Fruit fly (Drosophila melanogaster) whole organism, adult: ENCODE measurements around the gene CG31516.

Experiments used
- CG11617 ChIP-seq: fragments of 200-800 bp; sonication (Bioruptor generic); optimal IDR thresholded peaks from 2 replicates; lab custom pipeline; 2017; ENCODE audit warnings: mild to moderate bottlenecking, missing biosample characterization, missing genetic modification reagents, missing genetic modification characterization
- CG12768 ChIP-seq: fragments of 200-800 bp; sonication (Bioruptor generic); optimal IDR thresholded peaks from 2 replicates; lab custom pipeline; 2017; ENCODE audit warnings: missing biosample characterization, missing genetic modification characterization, mild to moderate bottlenecking, moderate library complexity, missing genetic modification reagents
- CG14711 ChIP-seq: fragments of 200-800 bp; sonication (Bioruptor generic); optimal IDR thresholded peaks from 2 replicates; lab custom pipeline; 2018; ENCODE audit warnings: missing biosample characterization, mild to moderate bottlenecking, missing genetic modification characterization, moderate library complexity
- CG1620 ChIP-seq: fragments of 200-800 bp; sonication (Bioruptor generic); optimal IDR thresholded peaks from 2 replicates; lab custom pipeline; 2016; ENCODE audit warnings: missing biosample characterization, missing genetic modification characterization
- CG33017 ChIP-seq: fragments of 200-800 bp; sonication (Bioruptor generic); optimal IDR thresholded peaks from 2 replicates; lab custom pipeline; 2018; ENCODE audit warnings: missing biosample characterization, mild to moderate bottlenecking, missing genetic modification characterization, moderate library complexity
- CG5204 ChIP-seq: fragments of 200-800 bp; sonication (Bioruptor generic); optimal IDR thresholded peaks from 2 replicates; lab custom pipeline; 2016; ENCODE audit warnings: missing biosample characterization, missing genetic modification characterization
- CG7045 ChIP-seq: fragments of 200-800 bp; sonication (Bioruptor generic); optimal IDR thresholded peaks from 2 replicates; lab custom pipeline; 2017; ENCODE audit warnings: missing biosample characterization, mild to moderate bottlenecking, missing genetic modification characterization
- CG7101 ChIP-seq: fragments of 200-800 bp; sonication (Bioruptor generic); optimal IDR thresholded peaks from 2 replicates; lab custom pipeline; 2018; ENCODE audit warnings: missing biosample characterization, mild to moderate bottlenecking, missing genetic modification characterization, moderate library complexity
- Clk ChIP-seq: fragments of 200-800 bp; sonication (Bioruptor generic); optimal IDR thresholded peaks from 2 replicates; lab custom pipeline; 2017; ENCODE audit warnings: missing biosample characterization, missing genetic modification characterization
- Crg-1 ChIP-seq: fragments of 200-800 bp; sonication (Bioruptor generic); optimal IDR thresholded peaks from 2 replicates; lab custom pipeline; 2016; ENCODE audit warnings: missing biosample characterization, missing genetic modification characterization
- Hr96 ChIP-seq: fragments of 200-800 bp; sonication (Bioruptor generic); optimal IDR thresholded peaks from 2 replicates; lab custom pipeline; 2016; ENCODE audit warnings: missing biosample characterization, missing genetic modification characterization
- Mnt ChIP-seq: fragments of 200-800 bp; sonication (Bioruptor generic); optimal IDR thresholded peaks from 2 replicates; lab custom pipeline; 2016; ENCODE audit warnings: missing biosample characterization, mild to moderate bottlenecking, missing genetic modification characterization
- bab1 ChIP-seq: fragments of 200-800 bp; sonication (Bioruptor generic); optimal IDR thresholded peaks from 3 replicates; lab custom pipeline; 2019; ENCODE audit warnings: missing biosample characterization, mild to moderate bottlenecking, missing genetic modification characterization, moderate library complexity
- cic ChIP-seq: fragments of 200-800 bp; sonication (Bioruptor generic); optimal IDR thresholded peaks from 2 replicates; lab custom pipeline; 2017; ENCODE audit warnings: missing biosample characterization, mild to moderate bottlenecking, missing genetic modification characterization, moderate library complexity
- cnc ChIP-seq, 2 experiments: fragments of >200 bp; optimal IDR thresholded peaks; 2 replicates each; lab custom pipeline; 2017
- kay ChIP-seq: fragments of 200-800 bp; sonication (Bioruptor generic); peaks from one replicate; lab custom pipeline; 2016; ENCODE audit warnings: missing biosample characterization, missing genetic modification characterization, borderline replicate concordance
- ovo ChIP-seq: fragments of 200-800 bp; sonication (Bioruptor generic); optimal IDR thresholded peaks from 2 replicates; lab custom pipeline; 2016; ENCODE audit warnings: missing biosample characterization, missing genetic modification characterization
- pad ChIP-seq: fragments of 200-800 bp; sonication (Bioruptor generic); optimal IDR thresholded peaks from 3 replicates; lab custom pipeline; 2017; ENCODE audit warnings: missing biosample characterization, missing genetic modification characterization, mild to moderate bottlenecking, moderate library complexity, missing genetic modification reagents
- tj ChIP-seq: fragments of 200-800 bp; sonication (Bioruptor generic); optimal IDR thresholded peaks from 3 replicates; lab custom pipeline; 2017; ENCODE audit warnings: missing biosample characterization, mild to moderate bottlenecking, missing genetic modification characterization, moderate library complexity
- toe ChIP-seq: fragments of 200-800 bp; sonication (Bioruptor generic); optimal IDR thresholded peaks from 2 replicates; lab custom pipeline; 2016; ENCODE audit warnings: missing biosample characterization, missing genetic modification characterization

CG31516 gene

dm6 chr3R:4236534-4236933 lies 16.6 kb upstream of the CG31516 start:
- TF ChIP-seq pad (no peak), Clk (GFP tag; lab: Kevin White, UChicago) (no peak), cnc (optimal IDR thresholded peaks at IDR 0.05; lab: Kevin White, UChicago) (no peak), CG5204 (GFP tag; lab: Kevin White, UChicago) (no peak), bab1 (GFP tag; lab: Kevin White, UChicago) (no peak), CG33017 (peak; percentile 22), tj (GFP tag; lab: Kevin White, UChicago) (no peak), ovo (GFP tag; lab: Kevin White, UChicago) (no peak), Hr96 (GFP tag; lab: Kevin White, UChicago) (no peak), CG7101 (tag; lab: Kevin White, UChicago) (no peak), CG7045 (GFP tag; lab: Kevin White, UChicago) (peak; percentile 10), kay (GFP tag; lab: Kevin White, UChicago) (no peak), cic (GFP tag; lab: Kevin White, UChicago) (peak; percentile 58), CG12768 (GFP tag; lab: Kevin White, UChicago) (peak; percentile 56), Mnt (GFP tag; lab: Kevin White, UChicago) (peak; percentile 18)

dm6 chr3R:4234991-4235553 lies 15.1 kb upstream of the CG31516 start, which contains the start of gene Gel:
Gel (plus strand) TSS chr3R:4235217.
- TF ChIP-seq cic (GFP tag; lab: Kevin White, UChicago): peak; percentile 53
- peak; percentile 15 for TF ChIP-seq Mnt (GFP tag; lab: Kevin White, UChicago)
- no peak for TF ChIP-seq CG11617 (GFP tag; lab: Kevin White, UChicago)

dm6 chr3R:4233018-4233385 lies 13.1 kb upstream of the CG31516 start, which contains the start of gene abs:
abs (plus strand) TSS chr3R:4233047.
- TF ChIP-seq ovo (GFP tag; lab: Kevin White, UChicago) (no peak), Hr96 (GFP tag; lab: Kevin White, UChicago) (no peak), bab1 (GFP tag; lab: Kevin White, UChicago) (no peak), Mnt (GFP tag; lab: Kevin White, UChicago) (no peak), CG33017 (no peak), CG1620 (GFP tag; lab: Kevin White, UChicago) (no peak)

- peak; percentile 36 for TF ChIP-seq bab1 (GFP tag; lab: Kevin White, UChicago)
- no peak for TF ChIP-seq cic (GFP tag; lab: Kevin White, UChicago)
- peak; percentile 32 for TF ChIP-seq toe (GFP tag; lab: Kevin White, UChicago)
Observed at dm6 chr3R:4232139-4233017, 12.4 kb upstream of the CG31516 start, which contains the start of gene CG14641. CG14641 (minus strand) TSS chr3R:4232342.

- TF ChIP-seq CG5204 (GFP tag; lab: Kevin White, UChicago) (peak; percentile 82), CG7045 (GFP tag; lab: Kevin White, UChicago) (peak; percentile 75), CG11617 (GFP tag; lab: Kevin White, UChicago) (peak; percentile 82), pad (peak; percentile 71), CG33017 (peak; percentile 79), CG1620 (GFP tag; lab: Kevin White, UChicago) (peak; percentile 80), Mnt (GFP tag; lab: Kevin White, UChicago) (peak; percentile 71), CG14711 (tag; lab: Kevin White, UChicago) (peak; percentile 77), ovo (GFP tag; lab: Kevin White, UChicago) (peak; percentile 55), kay (GFP tag; lab: Kevin White, UChicago) (no peak), cnc (optimal IDR thresholded peaks at IDR 0.05; lab: Kevin White, UChicago) (no peak), tj (GFP tag; lab: Kevin White, UChicago) (peak; percentile 51), Crg-1 (peak; percentile 36), Hr96 (GFP tag; lab: Kevin White, UChicago) (peak; percentile 77), Clk (GFP tag; lab: Kevin White, UChicago) (peak; percentile 38), CG7101 (tag; lab: Kevin White, UChicago) (peak; percentile 88), toe (GFP tag; lab: Kevin White, UChicago) (peak; percentile 83), cic (GFP tag; lab: Kevin White, UChicago) (no peak), CG12768 (GFP tag; lab: Kevin White, UChicago) (peak; percentile 80), bab1 (GFP tag; lab: Kevin White, UChicago) (peak; percentile 91)
Observed at dm6 chr3R:4229137-4229764, 9.3 kb upstream of the CG31516 start, which contains the start of gene DhpD. DhpD (minus strand) TSS chr3R:4229238.

dm6 chr3R:4228426-4228825 lies 8.5 kb upstream of the CG31516 start:
- TF ChIP-seq cnc (optimal IDR thresholded peaks at IDR 0.05; lab: Kevin White, UChicago) (no peak), CG14711 (tag; lab: Kevin White, UChicago) (no peak), CG12768 (GFP tag; lab: Kevin White, UChicago) (no peak), CG33017 (no peak)
